Worm (Caenorhabditis elegans) whole organism, early embryonic: ENCODE results near the gene unc-47.

Experiments
- F13C5.2 ChIP-seq: sonication (generic microtip); optimal IDR thresholded peaks from 2 replicates; lab custom pipeline; 2017; ENCODE audit warnings: mild to moderate bottlenecking, missing genetic modification characterization, inconsistent platforms, missing compliant biosample characterization
- ceh-36 ChIP-seq: sonication (generic microtip); optimal IDR thresholded peaks from 2 replicates; lab custom pipeline; 2016; ENCODE audit warnings: missing genetic modification characterization, inconsistent platforms, missing compliant biosample characterization
- pes-1 ChIP-seq: fragments of 200-800 bp; sonication (Bioruptor generic); IDR thresholded peaks from 2 replicates; pipeline ENCODE4 v1.3.6; 2022; ENCODE audit warnings: missing genetic modification reagents, missing genetic modification characterization, missing compliant biosample characterization
- scrt-1 ChIP-seq: fragments of 200-800 bp; sonication (Bioruptor generic); IDR thresholded peaks from 2 replicates; pipeline ENCODE4 v1.3.6; 2022; ENCODE audit warnings: missing genetic modification characterization, missing compliant biosample characterization

- TF ChIP-seq ceh-36 (tag; lab: Kevin White, UChicago) (no peak), pes-1 (no peak), scrt-1 (no peak), F13C5.2 (tag; lab: Kevin White, UChicago) (no peak)
These were observed 23.6 kb upstream of the unc-47 start, which contains the start of gene T20G5.9 for ce11 chrIII:10209703-10210102.
